Fruit fly (Drosophila melanogaster): ENCODE data around the gene Ndc1.

Gene Ndc1

dm6 chr3R:23922502-23923350 is 1.5 kb upstream of the Ndc1 start, which contains the start of the genes sba and CG31141 (continued):
- peak; percentile 6 for TF ChIP-seq CG18262 (tag; optimal IDR thresholded peaks at IDR 0.05)
- peak; percentile 84 for TF ChIP-seq Ets97D (GFP tag; optimal IDR thresholded peaks at IDR 0.05)
- no peak for TF ChIP-seq trh (GFP tag; optimal IDR thresholded peaks at IDR 0.05)
- TF ChIP-seq CrebB (tag; optimal IDR thresholded peaks at IDR 0.05): peak; percentile 52
- no peak for TF ChIP-seq dmrt11E (tag; optimal IDR thresholded peaks at IDR 0.05)
- peak; percentile 75 for TF ChIP-seq CG15479 (GFP tag; optimal IDR thresholded peaks at IDR 0.05)
- peak; percentile 77 to 91 for TF ChIP-seq Trl (optimal IDR thresholded peaks at IDR 0.05)
- no peak for TF ChIP-seq Trl (GFP tag; optimal IDR thresholded peaks at IDR 0.05)
- peak; percentile 0 for TF ChIP-seq CG2712 (tag; optimal IDR thresholded peaks at IDR 0.05)
- peak; percentile 56 for TF ChIP-seq zen (tag; optimal IDR thresholded peaks at IDR 0.05)
- peak; percentile 71 for TF ChIP-seq Dp (GFP tag; optimal IDR thresholded peaks at IDR 0.05)
- TF ChIP-seq caup (GFP tag; optimal IDR thresholded peaks at IDR 0.05; ENCODE audit: severe bottlenecking): peak; percentile 41
- TF ChIP-seq tna (GFP tag; IDR thresholded peaks at IDR 0.05; ENCODE audit: partially characterized antibody): peak; percentile 78
- TF ChIP-seq CG14014 (GFP tag; IDR thresholded peaks at IDR 0.05): no peak
- peak; percentile 25; the same call in 1 of the 2 replicates for TF ChIP-seq CG6272 (GFP tag; IDR thresholded peaks at IDR 0.05)
- TF ChIP-seq Eip74EF (GFP tag; optimal IDR thresholded peaks at IDR 0.05): peak in 1 of 2 experiments; percentile 27
- peak; percentile 9 for TF ChIP-seq BtbVII (GFP tag; optimal IDR thresholded peaks at IDR 0.05)
- TF ChIP-seq Rfx (GFP tag; IDR thresholded peaks at IDR 0.05): peak; percentile 40; the same call in 1 of the 2 replicates
- peak; percentile 70; the same call in 1 of the 3 replicates for TF ChIP-seq CG34422 (GFP tag; IDR thresholded peaks at IDR 0.05)
- peak; percentile 71 for TF ChIP-seq MESR4 (GFP tag; optimal IDR thresholded peaks at IDR 0.05)
- peak; percentile 66 for TF ChIP-seq Sin3A (optimal IDR thresholded peaks at IDR 0.05)
- TF ChIP-seq wdn (GFP tag; IDR thresholded peaks at IDR 0.05): 0 out of 2 replicates have a peak, but pooled peaks have one; percentile 24
- no peak for TF ChIP-seq dati (GFP tag; IDR thresholded peaks at IDR 0.05)
- peak; percentile 71 for TF ChIP-seq CG3847 (GFP tag; IDR thresholded peaks at IDR 0.05)
- peak; percentile 18 for TF ChIP-seq tin (GFP tag; optimal IDR thresholded peaks at IDR 0.05)
- TF ChIP-seq Max (GFP tag; optimal IDR thresholded peaks at IDR 0.05): no peak
- peak; percentile 79 for TF ChIP-seq Scr (GFP tag; IDR thresholded peaks at IDR 0.05; ENCODE audit: partially characterized antibody)
- peak; percentile 21 for TF ChIP-seq repo (GFP tag; optimal IDR thresholded peaks at IDR 0.05)
- no peak for TF ChIP-seq dan (GFP tag; IDR thresholded peaks at IDR 0.05)
- peak; percentile 94 for TF ChIP-seq CG6791 (GFP tag; IDR thresholded peaks at IDR 0.05; ENCODE audit: partially characterized antibody)
- peak; percentile 78 for TF ChIP-seq Sry-δ (GFP tag; optimal IDR thresholded peaks at IDR 0.05)
- TF ChIP-seq bbx (GFP tag; IDR thresholded peaks at IDR 0.05; ENCODE audit: partially characterized antibody): peak; percentile 94
- TF ChIP-seq CG12391 (tag; optimal IDR thresholded peaks at IDR 0.05): peak; percentile 29
- TF ChIP-seq Pdp1 (GFP tag; optimal IDR thresholded peaks at IDR 0.05): peak in 1 of 2 experiments; percentile 83
- TF ChIP-seq Dad (GFP tag; optimal IDR thresholded peaks at IDR 0.05): peak; percentile 24
- TF ChIP-seq CG32772 (GFP tag; IDR thresholded peaks at IDR 0.05): peak; percentile 44
- TF ChIP-seq tll (GFP tag; optimal IDR thresholded peaks at IDR 0.05): peak in 1 of 2 experiments; percentile 20
- peak; percentile 38 for TF ChIP-seq Blimp-1 (GFP tag; optimal IDR thresholded peaks at IDR 0.05)
- TF ChIP-seq Myb (GFP tag; optimal IDR thresholded peaks at IDR 0.05): peak; percentile 86
- TF ChIP-seq CG11504 (tag; optimal IDR thresholded peaks at IDR 0.05): peak; percentile 14
- peak; percentile 88 for TF ChIP-seq gfzf (GFP tag; optimal IDR thresholded peaks at IDR 0.05)
- peak; percentile 77; the same call in 2 of the 3 replicates for TF ChIP-seq ci (GFP tag; IDR thresholded peaks at IDR 0.05)
- peak; percentile 63 for TF ChIP-seq nom (GFP tag; optimal IDR thresholded peaks at IDR 0.05)
- TF ChIP-seq CG8478 (optimal IDR thresholded peaks at IDR 0.05): peak; percentile 79
- TF ChIP-seq CG11247 (GFP tag; IDR thresholded peaks at IDR 0.05): 0 out of 2 replicates have a peak, but pooled peaks have one; percentile 13
- TF ChIP-seq nerfin-2 (GFP tag; IDR thresholded peaks at IDR 0.05; ENCODE audit: partially characterized antibody): peak; percentile 88
- peak; percentile 94 for TF ChIP-seq BEAF-32 (GFP tag; optimal IDR thresholded peaks at IDR 0.05)
